Fruit fly (Drosophila melanogaster) whole organism, embryonic: Measurements from ENCODE around the gene wek.
A peak's percentile ranks its signal among the peaks of the same experiment; 100 is the strongest.

Experiments
- B-H1 ChIP-seq: fragments of 200-800 bp; sonication (Bioruptor generic); IDR thresholded peaks from 3 replicates; pipeline ENCODE4 v1.3.6; 2022; ENCODE audit warnings: missing biosample characterization, missing genetic modification characterization
- CG10543 ChIP-seq: fragments of 200-800 bp; sonication (Bioruptor generic); optimal IDR thresholded peaks from 3 replicates; lab custom pipeline; 2017; ENCODE audit warnings: missing biosample characterization, mild to moderate bottlenecking, missing genetic modification characterization, moderate library complexity
- CG10959 ChIP-seq: fragments of 200-800 bp; sonication (Bioruptor generic); IDR thresholded peaks from 2 replicates; pipeline ENCODE4 v1.3.6; 2022; ENCODE audit warnings: missing biosample characterization, missing genetic modification characterization
- CG12155 ChIP-seq: fragments of 200-800 bp; sonication (Bioruptor generic); optimal IDR thresholded peaks from 3 replicates; lab custom pipeline; 2016; ENCODE audit warnings: missing biosample characterization, missing genetic modification characterization
- CG13624 ChIP-seq: fragments of 200-800 bp; sonication (Bioruptor generic); optimal IDR thresholded peaks from 2 replicates; lab custom pipeline; 2016; ENCODE audit warnings: missing biosample characterization, missing genetic modification characterization
- CG15514 ChIP-seq: fragments of 200-800 bp; sonication (Bioruptor generic); optimal IDR thresholded peaks from 3 replicates; lab custom pipeline; 2017; ENCODE audit warnings: missing biosample characterization, missing genetic modification characterization, mild to moderate bottlenecking, moderate library complexity, missing genetic modification reagents
- CG17186 ChIP-seq: fragments of 200-800 bp; sonication (Bioruptor generic); optimal IDR thresholded peaks from 3 replicates; lab custom pipeline; 2017; ENCODE audit warnings: missing biosample characterization, missing genetic modification reagents, missing genetic modification characterization
- CG17568 ChIP-seq: fragments of 200-800 bp; sonication (Bioruptor generic); optimal IDR thresholded peaks from 2 replicates; lab custom pipeline; 2018; ENCODE audit warnings: missing biosample characterization, mild to moderate bottlenecking, missing genetic modification characterization, moderate library complexity
- CG2202 ChIP-seq: fragments of 200-800 bp; sonication (Bioruptor generic); optimal IDR thresholded peaks from 2 replicates; lab custom pipeline; 2018; ENCODE audit warnings: missing biosample characterization, mild to moderate bottlenecking, missing genetic modification characterization
- CG2712 ChIP-seq: fragments of 200-800 bp; optimal IDR thresholded peaks from 3 replicates; lab custom pipeline; 2019; ENCODE audit warnings: missing biosample characterization, mild to moderate bottlenecking, missing genetic modification characterization, moderate library complexity
- CG30431 ChIP-seq: fragments of 200-800 bp; sonication (Bioruptor generic); optimal IDR thresholded peaks from 2 replicates; lab custom pipeline; 2017; ENCODE audit warnings: missing biosample characterization, missing genetic modification characterization
- CG33213 ChIP-seq: fragments of 200-800 bp; sonication (Bioruptor generic); optimal IDR thresholded peaks from 3 replicates; lab custom pipeline; 2016; ENCODE audit warnings: missing biosample characterization, missing genetic modification characterization
- CG33557 ChIP-seq: fragments of 200-800 bp; sonication (Bioruptor generic); optimal IDR thresholded peaks from 2 replicates; lab custom pipeline; 2019; ENCODE audit warnings: missing biosample characterization, mild to moderate bottlenecking, missing genetic modification characterization, moderate library complexity
- CG34224 ChIP-seq: fragments of 200-800 bp; sonication (Bioruptor generic); IDR thresholded peaks from 3 replicates; pipeline ENCODE4 v1.3.6; 2022; ENCODE audit warnings: missing biosample characterization, missing genetic modification characterization; ENCODE audit not compliant: partially characterized antibody
- CG6854 ChIP-seq: fragments of 200-800 bp; sonication (Bioruptor generic); optimal IDR thresholded peaks from 3 replicates; lab custom pipeline; 2017; ENCODE audit warnings: missing biosample characterization, mild to moderate bottlenecking, missing genetic modification characterization
- CG9817 ChIP-seq: fragments of 200-800 bp; sonication (Bioruptor generic); optimal IDR thresholded peaks from 2 replicates; lab custom pipeline; 2018; ENCODE audit warnings: missing biosample characterization, mild to moderate bottlenecking, missing genetic modification characterization, moderate library complexity
- CG9876 ChIP-seq: fragments of 200-800 bp; sonication (Bioruptor generic); optimal IDR thresholded peaks from 2 replicates; lab custom pipeline; 2016; ENCODE audit warnings: missing biosample characterization, missing genetic modification characterization
- Dbx ChIP-seq: fragments of 200-800 bp; sonication (Bioruptor generic); IDR thresholded peaks from 3 replicates; pipeline ENCODE4 v1.3.6; 2022; ENCODE audit warnings: missing biosample characterization, missing genetic modification characterization
- Dp ChIP-seq: fragments of 200-800 bp; sonication (Bioruptor generic); optimal IDR thresholded peaks from 2 replicates; lab custom pipeline; 2018; ENCODE audit warnings: missing biosample characterization, mild to moderate bottlenecking, missing genetic modification characterization, moderate library complexity
- E2f1 ChIP-seq: fragments of 200-800 bp; sonication (Bioruptor generic); IDR thresholded peaks from 2 replicates; pipeline ENCODE4 v1.3.6; 2022; ENCODE audit warnings: missing biosample characterization, missing genetic modification characterization
- H2.0 ChIP-seq: fragments of 200-800 bp; sonication (Bioruptor generic); IDR thresholded peaks from 2 replicates; pipeline ENCODE4 v1.3.6; 2022; ENCODE audit warnings: missing biosample characterization, missing genetic modification characterization
- HLHmδ ChIP-seq: fragments of 200-800 bp; sonication (Bioruptor generic); optimal IDR thresholded peaks from 2 replicates; lab custom pipeline; 2018; ENCODE audit warnings: missing biosample characterization, mild to moderate bottlenecking, missing genetic modification characterization, moderate library complexity
- Jarid2 ChIP-seq: fragments of 200-800 bp; sonication (Bioruptor generic); optimal IDR thresholded peaks from 3 replicates; lab custom pipeline; 2017; ENCODE audit warnings: mild to moderate bottlenecking, missing biosample characterization, missing genetic modification reagents, missing genetic modification characterization
- Myb ChIP-seq: fragments of 200-800 bp; sonication (Bioruptor generic); optimal IDR thresholded peaks from 2 replicates; lab custom pipeline; 2016; ENCODE audit warnings: missing biosample characterization, missing genetic modification characterization
- Nf-YA ChIP-seq: fragments of 200-800 bp; sonication (Bioruptor generic); IDR thresholded peaks from 2 replicates; pipeline ENCODE4 v1.3.6; 2022; ENCODE audit warnings: missing biosample characterization, missing genetic modification characterization
- NfI ChIP-seq: fragments of 200-800 bp; sonication (Bioruptor generic); optimal IDR thresholded peaks from 3 replicates; lab custom pipeline; 2018; ENCODE audit warnings: missing biosample characterization, mild to moderate bottlenecking, missing genetic modification characterization, moderate library complexity
- Oaz ChIP-seq: fragments of 200-800 bp; sonication (Bioruptor generic); IDR thresholded peaks from 2 replicates; pipeline ENCODE4 v1.3.6; 2022; ENCODE audit warnings: missing biosample characterization, missing genetic modification characterization
- Oli ChIP-seq: fragments of 200-800 bp; sonication (Bioruptor generic); optimal IDR thresholded peaks from 2 replicates; lab custom pipeline; 2018; ENCODE audit warnings: missing biosample characterization, mild to moderate bottlenecking, missing genetic modification characterization, moderate library complexity
- PHDP ChIP-seq: fragments of 200-800 bp; sonication (Bioruptor generic); optimal IDR thresholded peaks from 3 replicates; lab custom pipeline; 2018; ENCODE audit warnings: missing biosample characterization, mild to moderate bottlenecking, missing genetic modification characterization, moderate library complexity
- Rx ChIP-seq: fragments of 200-800 bp; sonication (Bioruptor generic); IDR thresholded peaks from 2 replicates; pipeline ENCODE4 v1.3.6; 2022; ENCODE audit warnings: missing biosample characterization, missing genetic modification characterization
- Side ChIP-seq: fragments of 200-800 bp; sonication (Bioruptor generic); optimal IDR thresholded peaks from 2 replicates; lab custom pipeline; 2016; ENCODE audit warnings: missing biosample characterization, missing genetic modification characterization
- Stat92E ChIP-seq, 3 experiments: fragments of >200 bp in 2 of 3; fragments of 200-800 bp in 1 of 3; sonication (Bioruptor generic) in 1 of 3; optimal IDR thresholded peaks; 2 replicates each; lab custom pipeline; 2017 to 2019; ENCODE audit warnings: missing biosample characterization in 3 of 3, missing genetic modification characterization in 3 of 3, mild to moderate bottlenecking in 1 of 3, moderate library complexity in 1 of 3
- Tbp ChIP-seq: fragments of >200 bp; optimal IDR thresholded peaks from 2 replicates; lab custom pipeline; 2018; ENCODE audit warnings: missing biosample characterization, missing genetic modification characterization
- Xrp1 ChIP-seq: fragments of 200-800 bp; sonication (Bioruptor generic); IDR thresholded peaks from 2 replicates; pipeline ENCODE4 v1.3.6; 2022; ENCODE audit warnings: missing biosample characterization, missing genetic modification characterization
- ase ChIP-seq: fragments of 200-800 bp; sonication (Bioruptor generic); IDR thresholded peaks from 3 replicates; pipeline ENCODE4 v1.3.6; 2022; ENCODE audit warnings: missing biosample characterization, missing genetic modification characterization
- chn ChIP-seq: fragments of 200-800 bp; sonication (Bioruptor generic); optimal IDR thresholded peaks from 2 replicates; lab custom pipeline; 2016; ENCODE audit warnings: missing biosample characterization, missing genetic modification characterization
- cwo ChIP-seq: fragments of 200-800 bp; sonication (Bioruptor generic); optimal IDR thresholded peaks from 3 replicates; lab custom pipeline; 2017; ENCODE audit warnings: missing biosample characterization, missing genetic modification characterization, mild to moderate bottlenecking, moderate library complexity, missing genetic modification reagents
- gce ChIP-seq: fragments of 200-800 bp; sonication (Bioruptor generic); IDR thresholded peaks from 3 replicates; pipeline ENCODE4 v1.3.6; 2022; ENCODE audit warnings: missing biosample characterization, missing genetic modification characterization
- grau ChIP-seq: fragments of 200-800 bp; optimal IDR thresholded peaks from 3 replicates; lab custom pipeline; 2019; ENCODE audit warnings: missing biosample characterization, mild to moderate bottlenecking, missing genetic modification characterization, moderate library complexity
- gt ChIP-seq: fragments of 200-800 bp; sonication (Bioruptor generic); IDR thresholded peaks from 2 replicates; pipeline ENCODE4 v1.3.6; 2022; ENCODE audit warnings: missing biosample characterization, missing genetic modification characterization
- inv ChIP-seq: fragments of 200-800 bp; sonication (Bioruptor generic); IDR thresholded peaks from 2 replicates; pipeline ENCODE4 v1.3.6; 2022; ENCODE audit warnings: missing biosample characterization, missing genetic modification characterization; ENCODE audit not compliant: partially characterized antibody
- onecut ChIP-seq: fragments of 200-800 bp; sonication (Bioruptor generic); IDR thresholded peaks from 2 replicates; pipeline ENCODE4 v1.3.6; 2022; ENCODE audit warnings: missing biosample characterization, missing genetic modification characterization
- pros ChIP-seq: fragments of 200-800 bp; sonication (Bioruptor generic); optimal IDR thresholded peaks from 3 replicates; lab custom pipeline; 2019; ENCODE audit warnings: missing biosample characterization, mild to moderate bottlenecking, missing genetic modification characterization, moderate library complexity
- rib ChIP-seq: fragments of 200-800 bp; sonication (Bioruptor generic); IDR thresholded peaks from 2 replicates; pipeline ENCODE4 v1.3.6; 2022; ENCODE audit warnings: missing biosample characterization, missing genetic modification characterization
- sim ChIP-seq: fragments of 200-800 bp; sonication (Bioruptor generic); IDR thresholded peaks from 2 replicates; pipeline ENCODE4 v1.3.6; 2022; ENCODE audit warnings: missing biosample characterization, missing genetic modification characterization
- slou ChIP-seq: fragments of 200-800 bp; sonication (Bioruptor generic); optimal IDR thresholded peaks from 3 replicates; lab custom pipeline; 2016; ENCODE audit warnings: missing biosample characterization, missing genetic modification characterization
- so ChIP-seq: fragments of 200-800 bp; sonication (Bioruptor generic); IDR thresholded peaks from 3 replicates; pipeline ENCODE4 v1.3.6; 2022; ENCODE audit warnings: missing biosample characterization, missing genetic modification characterization
- sug ChIP-seq: fragments of 200-800 bp; optimal IDR thresholded peaks from 2 replicates; lab custom pipeline; 2019; ENCODE audit warnings: missing biosample characterization, mild to moderate bottlenecking, missing genetic modification characterization, moderate library complexity
- unpg ChIP-seq: fragments of 200-800 bp; sonication (Bioruptor generic); optimal IDR thresholded peaks from 3 replicates; lab custom pipeline; 2018; ENCODE audit warnings: missing biosample characterization, mild to moderate bottlenecking, missing genetic modification characterization, moderate library complexity
- wdn ChIP-seq: fragments of 200-800 bp; sonication (Bioruptor generic); IDR thresholded peaks from 2 replicates; pipeline ENCODE4 v1.3.6; 2022; ENCODE audit warnings: missing biosample characterization, missing genetic modification characterization

Gene wek

DNA sequence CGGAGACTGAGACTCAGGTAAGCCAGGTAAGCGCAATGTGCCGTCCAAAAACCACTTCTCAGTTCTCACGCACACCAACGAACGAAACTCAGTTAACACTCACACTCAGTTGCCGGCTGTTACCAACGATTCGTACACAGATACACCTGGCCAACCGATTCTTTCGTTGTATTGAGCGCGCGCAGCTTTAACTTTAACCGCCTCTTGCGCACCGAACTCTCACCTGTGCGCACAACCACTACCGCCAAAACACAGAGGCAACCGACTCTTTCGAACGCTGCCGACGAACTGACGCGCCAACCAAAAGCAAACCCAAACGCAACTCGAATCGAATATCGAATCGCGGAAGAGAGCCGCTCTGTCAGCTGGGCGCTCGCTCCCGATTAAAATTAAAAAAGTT, 5.7 kb downstream of the wek start, which contains the start of gene Gli (continued):
- peak; percentile 49; the same call in 2 of the 3 replicates for TF ChIP-seq CG34224
- no peak for TF ChIP-seq CG12155 (GFP tag; lab: Kevin White, UChicago)
- TF ChIP-seq Oli (tag; lab: Kevin White, UChicago): no peak
- peak; percentile 8 for TF ChIP-seq NfI (GFP tag; lab: Kevin White, UChicago)
- peak; percentile 40; the same call in 1 of the 2 replicates for TF ChIP-seq Xrp1 (GFP tag; lab: Robert Waterston, UW)
- peak; percentile 48 for TF ChIP-seq Dp (GFP tag; lab: Kevin White, UChicago)
- no peak for TF ChIP-seq CG2202 (tag; lab: Kevin White, UChicago)
- peak; percentile 54 for TF ChIP-seq onecut (GFP tag; lab: Robert Waterston, UW)
- TF ChIP-seq CG9817 (tag; lab: Kevin White, UChicago): no peak
- peak; percentile 8 for TF ChIP-seq cwo
- TF ChIP-seq E2f1 (GFP tag; lab: Robert Waterston, UW): peak; percentile 30; the same call in 1 of the 2 replicates
- peak; percentile 27 for TF ChIP-seq CG13624
- TF ChIP-seq Dbx (GFP tag; lab: Robert Waterston, UW): peak; percentile 73; the same call in 2 of the 3 replicates
- no peak; the same call in 2 of the 3 replicates for TF ChIP-seq ase (GFP tag; lab: Robert Waterston, UW)
- 0 out of 2 replicates have a peak, but pooled peaks have one; percentile 14 for TF ChIP-seq Rx (GFP tag; lab: Robert Waterston, UW)
- TF ChIP-seq CG9876: no peak
- TF ChIP-seq Nf-YA (GFP tag; lab: Robert Waterston, UW): peak; percentile 28; the same call in 1 of the 2 replicates
- TF ChIP-seq Oaz (GFP tag; lab: Robert Waterston, UW): peak; percentile 12; the same call in 1 of the 2 replicates
- TF ChIP-seq CG33557 (GFP tag; lab: Kevin White, UChicago): no peak
- peak; percentile 99 for TF ChIP-seq Jarid2 (GFP tag; lab: Kevin White, UChicago)
- peak; percentile 4 for TF ChIP-seq CG2712 (tag; lab: Kevin White, UChicago)
- TF ChIP-seq CG33213 (GFP tag; lab: Kevin White, UChicago): peak; percentile 46
- peak; percentile 60 for TF ChIP-seq Myb (GFP tag; lab: Kevin White, UChicago)
- no peak; the same call in 2 of the 3 replicates for TF ChIP-seq B-H1 (GFP tag; lab: Robert Waterston, UW)
- TF ChIP-seq Stat92E (GFP tag; optimal IDR thresholded peaks at IDR 0.05; lab: Kevin White, UChicago): peak in 1 of 3 experiments; percentile 80
- peak; percentile 7; the same call in 1 of the 2 replicates for TF ChIP-seq H2.0
- TF ChIP-seq rib (GFP tag; lab: Robert Waterston, UW): peak; percentile 73; the same call in 1 of the 2 replicates
- TF ChIP-seq unpg (GFP tag; lab: Kevin White, UChicago): no peak
- no peak for TF ChIP-seq wdn
- TF ChIP-seq CG10959: 0 out of 2 replicates have a peak, but pooled peaks have one; percentile 17
- peak; percentile 8 for TF ChIP-seq HLHmδ (GFP tag; lab: Kevin White, UChicago)
- TF ChIP-seq so (GFP tag; lab: Robert Waterston, UW): peak; percentile 62; the same call in 2 of the 3 replicates
- peak; percentile 13 for TF ChIP-seq grau
- TF ChIP-seq PHDP (tag; lab: Kevin White, UChicago): peak; percentile 40
- TF ChIP-seq chn (GFP tag; lab: Kevin White, UChicago): no peak
- peak; percentile 43; the same call in 1 of the 2 replicates for TF ChIP-seq sim (GFP tag; lab: Robert Waterston, UW)
- TF ChIP-seq pros: peak; percentile 63
- no peak for TF ChIP-seq gt
- TF ChIP-seq inv (GFP tag; lab: Robert Waterston, UW): peak; percentile 33; the same call in 1 of the 2 replicates
- peak; percentile 61 for TF ChIP-seq Side (GFP tag; lab: Kevin White, UChicago)
- TF ChIP-seq CG10543 (GFP tag; lab: Kevin White, UChicago): peak; percentile 78
- no peak for TF ChIP-seq CG30431 (GFP tag; lab: Kevin White, UChicago)
- peak; percentile 55 for TF ChIP-seq CG15514
- TF ChIP-seq Tbp (GFP tag; lab: Kevin White, UChicago): no peak
- TF ChIP-seq gce: 0 out of 3 replicates have a peak, but pooled peaks have one; percentile 53
- no peak for TF ChIP-seq CG17568
- TF ChIP-seq CG17186 (GFP tag; lab: Kevin White, UChicago): no peak
- TF ChIP-seq sug (tag; lab: Kevin White, UChicago): peak; percentile 55
- TF ChIP-seq CG6854 (GFP tag; lab: Kevin White, UChicago): peak; percentile 28
- TF ChIP-seq slou (GFP tag; lab: Kevin White, UChicago): no peak
